Fruit fly (Drosophila melanogaster) whole organism, prepupa: Measurements from ENCODE around the gene CG6980.

Experiments
- Blimp-1 ChIP-seq: fragments of 200-800 bp; sonication (Bioruptor generic); optimal IDR thresholded peaks from 3 replicates; lab custom pipeline; 2017; ENCODE audit warnings: missing biosample characterization, missing genetic modification characterization, mild to moderate bottlenecking, moderate library complexity, missing genetic modification reagents
- CG10631 ChIP-seq: fragments of 200-800 bp; sonication (Bioruptor generic); optimal IDR thresholded peaks from 2 replicates; lab custom pipeline; 2016; ENCODE audit warnings: missing biosample characterization, missing genetic modification characterization
- CG11294 ChIP-seq: fragments of 200-800 bp; sonication (Bioruptor generic); IDR thresholded peaks from 2 replicates; pipeline ENCODE4 v1.3.6; 2022; ENCODE audit warnings: missing biosample characterization, missing genetic modification characterization
- CG11762 ChIP-seq: fragments of 200-800 bp; sonication (Bioruptor generic); optimal IDR thresholded peaks from 3 replicates; lab custom pipeline; 2016; ENCODE audit warnings: missing biosample characterization, missing genetic modification characterization; ENCODE audit not compliant: insufficient read depth
- CG11902 ChIP-seq: fragments of 200-800 bp; sonication (Bioruptor generic); optimal IDR thresholded peaks from 3 replicates; lab custom pipeline; 2016; ENCODE audit warnings: missing biosample characterization, missing genetic modification characterization
- CG15336 ChIP-seq: fragments of 200-800 bp; sonication (Bioruptor generic); IDR thresholded peaks from 2 replicates; pipeline ENCODE4 v1.3.6; 2022; ENCODE audit warnings: missing biosample characterization, missing genetic modification characterization
- CG1621 ChIP-seq: fragments of 200-800 bp; sonication (Bioruptor generic); optimal IDR thresholded peaks from 3 replicates; lab custom pipeline; 2018; ENCODE audit warnings: missing biosample characterization, mild to moderate bottlenecking, missing genetic modification characterization
- CG3032 ChIP-seq: fragments of 200-800 bp; optimal IDR thresholded peaks from 2 replicates; lab custom pipeline; 2019; ENCODE audit warnings: missing biosample characterization, mild to moderate bottlenecking, missing genetic modification characterization, moderate library complexity
- CG31627 ChIP-seq: fragments of 200-800 bp; sonication (Bioruptor generic); optimal IDR thresholded peaks from 3 replicates; lab custom pipeline; 2016; ENCODE audit warnings: missing biosample characterization, missing genetic modification characterization
- CG34406 ChIP-seq: fragments of 200-800 bp; sonication (Bioruptor generic); optimal IDR thresholded peaks from 3 replicates; lab custom pipeline; 2016; ENCODE audit warnings: missing biosample characterization, missing genetic modification characterization
- CG3919 ChIP-seq: fragments of 200-800 bp; sonication (Bioruptor generic); optimal IDR thresholded peaks from 3 replicates; lab custom pipeline; 2016; ENCODE audit warnings: missing biosample characterization, missing genetic modification characterization
- CG4318 ChIP-seq: fragments of 200-800 bp; sonication (Bioruptor generic); optimal IDR thresholded peaks from 3 replicates; lab custom pipeline; 2017; ENCODE audit warnings: missing biosample characterization, mild to moderate bottlenecking, missing genetic modification characterization
- CG6276 ChIP-seq: fragments of 200-800 bp; sonication (Bioruptor generic); optimal IDR thresholded peaks from 2 replicates; lab custom pipeline; 2017; ENCODE audit warnings: missing biosample characterization, mild to moderate bottlenecking, missing genetic modification characterization
- CG6854 ChIP-seq: fragments of 200-800 bp; sonication (Bioruptor generic); optimal IDR thresholded peaks from 2 replicates; lab custom pipeline; 2017; ENCODE audit warnings: missing biosample characterization, mild to moderate bottlenecking, missing genetic modification characterization
- CG7368 ChIP-seq: fragments of 200-800 bp; sonication (Bioruptor generic); optimal IDR thresholded peaks from 3 replicates; lab custom pipeline; 2016; ENCODE audit warnings: missing biosample characterization, missing genetic modification characterization
- CG8119 ChIP-seq: fragments of 200-800 bp; sonication (Bioruptor generic); IDR thresholded peaks from 3 replicates; pipeline ENCODE4 v1.3.6; 2022; ENCODE audit warnings: missing biosample characterization, missing genetic modification characterization
- CG8632 ChIP-seq: fragments of 200-800 bp; sonication (Bioruptor generic); optimal IDR thresholded peaks from 3 replicates; lab custom pipeline; 2016; ENCODE audit warnings: missing biosample characterization, missing genetic modification characterization
- Eip75B ChIP-seq: fragments of 200-800 bp; sonication (Bioruptor generic); optimal IDR thresholded peaks from 3 replicates; lab custom pipeline; 2016; ENCODE audit warnings: missing biosample characterization, missing genetic modification characterization
- Eip78C ChIP-seq: fragments of 200-800 bp; sonication (Bioruptor generic); peaks from one replicate; lab custom pipeline; 2016; ENCODE audit warnings: missing biosample characterization, missing genetic modification characterization
- Eip93F ChIP-seq: fragments of 200-800 bp; sonication (Bioruptor generic); optimal IDR thresholded peaks from 2 replicates; lab custom pipeline; 2016; ENCODE audit warnings: missing biosample characterization, mild to moderate bottlenecking, missing genetic modification characterization
- Ets21C ChIP-seq: fragments of 200-800 bp; sonication (Bioruptor generic); optimal IDR thresholded peaks from 3 replicates; lab custom pipeline; 2016; ENCODE audit warnings: missing biosample characterization, missing genetic modification characterization
- Hr38 ChIP-seq: sonication (Bioruptor generic); optimal IDR thresholded peaks from 2 replicates; lab custom pipeline; 2016; ENCODE audit warnings: missing biosample characterization, missing genetic modification characterization
- Hr4 ChIP-seq: fragments of 200-800 bp; sonication (Bioruptor generic); optimal IDR thresholded peaks from 3 replicates; lab custom pipeline; 2016; ENCODE audit warnings: missing biosample characterization, missing genetic modification characterization
- Met ChIP-seq: fragments of 200-800 bp; sonication (Bioruptor generic); optimal IDR thresholded peaks from 3 replicates; lab custom pipeline; 2016; ENCODE audit warnings: missing biosample characterization, missing genetic modification characterization
- Sox14 ChIP-seq: fragments of 200-800 bp; sonication (Bioruptor generic); optimal IDR thresholded peaks from 3 replicates; lab custom pipeline; 2016; ENCODE audit warnings: missing biosample characterization, missing genetic modification characterization
- Sox15 ChIP-seq: fragments of 200-800 bp; sonication (Bioruptor generic); optimal IDR thresholded peaks from 3 replicates; lab custom pipeline; 2016; ENCODE audit warnings: missing biosample characterization, missing genetic modification characterization
- achi ChIP-seq: fragments of 200-800 bp; sonication (Bioruptor generic); optimal IDR thresholded peaks from 3 replicates; lab custom pipeline; 2016; ENCODE audit warnings: missing biosample characterization, missing genetic modification characterization
- acj6 ChIP-seq: fragments of 200-800 bp; sonication (Bioruptor generic); optimal IDR thresholded peaks from 3 replicates; lab custom pipeline; 2016; ENCODE audit warnings: missing biosample characterization, missing genetic modification characterization
- cyc ChIP-seq: fragments of 200-800 bp; sonication (Bioruptor generic); optimal IDR thresholded peaks from 3 replicates; lab custom pipeline; 2016; ENCODE audit warnings: missing biosample characterization, missing genetic modification characterization
- dac ChIP-seq: fragments of 200-800 bp; sonication (Bioruptor generic); optimal IDR thresholded peaks from 2 replicates; lab custom pipeline; 2017; ENCODE audit warnings: missing biosample characterization, mild to moderate bottlenecking, missing genetic modification characterization
- eg ChIP-seq: fragments of 200-800 bp; sonication (Bioruptor generic); IDR thresholded peaks from 3 replicates; pipeline ENCODE4 v1.3.6; 2022; ENCODE audit warnings: missing biosample characterization, missing genetic modification characterization
- esn ChIP-seq: fragments of 200-800 bp; sonication (Bioruptor generic); optimal IDR thresholded peaks from 2 replicates; lab custom pipeline; 2016; ENCODE audit warnings: missing biosample characterization, mild to moderate bottlenecking, missing genetic modification characterization, moderate library complexity
- fd59A ChIP-seq: fragments of 200-800 bp; sonication (Bioruptor generic); optimal IDR thresholded peaks from 2 replicates; lab custom pipeline; 2017; ENCODE audit warnings: missing biosample characterization, mild to moderate bottlenecking, missing genetic modification characterization, missing genetic modification reagents
- fd85E ChIP-seq: fragments of 200-800 bp; sonication (Bioruptor generic); optimal IDR thresholded peaks from 3 replicates; lab custom pipeline; 2016; ENCODE audit warnings: missing biosample characterization, missing genetic modification characterization
- fkh ChIP-seq: fragments of 200-800 bp; sonication (Bioruptor generic); optimal IDR thresholded peaks from 3 replicates; lab custom pipeline; 2017; ENCODE audit warnings: missing biosample characterization, mild to moderate bottlenecking, missing genetic modification characterization, moderate library complexity
- lz ChIP-seq: fragments of 200-800 bp; sonication (Bioruptor generic); optimal IDR thresholded peaks from 3 replicates; lab custom pipeline; 2016; ENCODE audit warnings: missing biosample characterization, missing genetic modification characterization
- pdm3 ChIP-seq: fragments of 200-800 bp; sonication (Bioruptor generic); optimal IDR thresholded peaks from 3 replicates; lab custom pipeline; 2016; ENCODE audit warnings: missing biosample characterization, missing genetic modification characterization
- spab ChIP-seq: fragments of 200-800 bp; sonication (Bioruptor generic); optimal IDR thresholded peaks from 2 replicates; lab custom pipeline; 2017; ENCODE audit warnings: missing biosample characterization, mild to moderate bottlenecking, missing genetic modification characterization, missing genetic modification reagents
- ss ChIP-seq, 2 experiments: fragments of 200-800 bp; sonication (Bioruptor generic); optimal IDR thresholded peaks; 2 replicates in 1 of 2; 3 replicates in 1 of 2; lab custom pipeline; 2017 to 2018; ENCODE audit warnings: mild to moderate bottlenecking in 2 of 2, missing biosample characterization in 2 of 2, missing genetic modification characterization in 2 of 2, moderate library complexity in 1 of 2
- svp ChIP-seq: fragments of 200-800 bp; sonication (Bioruptor generic); peaks from one replicate; lab custom pipeline; 2016; ENCODE audit warnings: missing biosample characterization, missing genetic modification characterization
- topi ChIP-seq: fragments of 200-800 bp; sonication (Bioruptor generic); optimal IDR thresholded peaks from 3 replicates; lab custom pipeline; 2016; ENCODE audit warnings: missing biosample characterization, missing genetic modification characterization
- vri ChIP-seq: fragments of 200-800 bp; sonication (Bioruptor generic); optimal IDR thresholded peaks from 3 replicates; lab custom pipeline; 2016; ENCODE audit warnings: missing biosample characterization, mild to moderate bottlenecking, missing genetic modification characterization

Gene CG6980

dm6 chr3R:24841635-24842034 lies 34.2 kb downstream of the CG6980 start, which contains the start of gene Esp:
Esp (plus strand) TSS chr3R:24841935.
- no peak for TF ChIP-seq Hr38
- no peak for TF ChIP-seq achi (GFP tag; lab: Kevin White, UChicago)
- no peak for TF ChIP-seq CG31627 (GFP tag; lab: Kevin White, UChicago)
- TF ChIP-seq CG7368, result no peak

dm6 chr3R:24845148-24845547 lies 37.7 kb downstream of the CG6980 start:
- TF ChIP-seq CG8119 (GFP tag; lab: Robert Waterston, UW), result no peak

- TF ChIP-seq CG8119 (GFP tag; lab: Robert Waterston, UW), result no peak
- TF ChIP-seq fd85E (GFP tag; lab: Kevin White, UChicago), result no peak
- TF ChIP-seq eg, result no peak
- TF ChIP-seq esn (GFP tag; lab: Kevin White, UChicago), result no peak
- no peak for TF ChIP-seq CG3032 (tag; lab: Kevin White, UChicago)
- no peak for TF ChIP-seq Eip75B (GFP tag; lab: Kevin White, UChicago)
- no peak for TF ChIP-seq CG3919
- TF ChIP-seq Eip93F (GFP tag; lab: Kevin White, UChicago), result no peak
- TF ChIP-seq fkh (GFP tag; lab: Kevin White, UChicago), result no peak
- no peak for TF ChIP-seq Ets21C (GFP tag; lab: Kevin White, UChicago)
- no peak for TF ChIP-seq Eip78C (GFP tag; lab: Kevin White, UChicago)
- TF ChIP-seq CG10631 (GFP tag; lab: Kevin White, UChicago), result no peak
- no peak for TF ChIP-seq CG11902
- TF ChIP-seq CG11762 (GFP tag; lab: Kevin White, UChicago), result no peak
- TF ChIP-seq spab (GFP tag; lab: Kevin White, UChicago), result no peak
These were observed 38.8 kb downstream of the CG6980 start for dm6 chr3R:24845952-24846848.

dm6 chr3R:24850420-24850819 lies 43.0 kb downstream of the CG6980 start, which contains the start of gene CG7006:
CG7006 (plus strand) TSS chr3R:24850627.
- TF ChIP-seq CG31627 (GFP tag; lab: Kevin White, UChicago) (peak; percentile 79), Sox15 (GFP tag; lab: Kevin White, UChicago) (no peak), Eip78C (GFP tag; lab: Kevin White, UChicago) (peak; percentile 77), CG7368 (no peak), acj6 (GFP tag; lab: Kevin White, UChicago) (peak; percentile 41), CG15336 (GFP tag; lab: Robert Waterston, UW) (no peak), achi (GFP tag; lab: Kevin White, UChicago) (no peak), CG11294 (GFP tag; lab: Robert Waterston, UW) (no peak), CG11762 (GFP tag; lab: Kevin White, UChicago) (no peak), CG8632 (GFP tag; lab: Kevin White, UChicago) (no peak), Blimp-1 (GFP tag; lab: Kevin White, UChicago) (no peak), svp (GFP tag; lab: Kevin White, UChicago) (no peak), Ets21C (GFP tag; lab: Kevin White, UChicago) (peak; percentile 39), cyc (GFP tag; lab: Kevin White, UChicago) (peak; percentile 83), dac (GFP tag; lab: Kevin White, UChicago) (no peak), fd85E (GFP tag; lab: Kevin White, UChicago) (no peak), Sox14 (GFP tag; lab: Kevin White, UChicago) (peak; percentile 39), fd59A (GFP tag; lab: Kevin White, UChicago) (no peak), CG3919 (no peak), vri (GFP tag; lab: Kevin White, UChicago) (no peak), lz (GFP tag; lab: Kevin White, UChicago) (peak; percentile 70), CG6854 (GFP tag; lab: Kevin White, UChicago) (no peak), Met (GFP tag; lab: Kevin White, UChicago) (no peak), CG8119 (GFP tag; lab: Robert Waterston, UW) (no peak), CG11902 (peak; percentile 48), pdm3 (GFP tag; lab: Kevin White, UChicago) (no peak), Hr4 (GFP tag; lab: Kevin White, UChicago) (no peak), CG34406 (GFP tag; lab: Kevin White, UChicago) (no peak), Eip93F (GFP tag; lab: Kevin White, UChicago) (no peak), Eip75B (GFP tag; lab: Kevin White, UChicago) (no peak), topi (GFP tag; lab: Kevin White, UChicago) (peak; percentile 66), CG4318 (GFP tag; lab: Kevin White, UChicago) (no peak), esn (GFP tag; lab: Kevin White, UChicago) (peak; percentile 68), ss (GFP tag; optimal IDR thresholded peaks at IDR 0.05; lab: Kevin White, UChicago) (no peak), CG6276 (GFP tag; lab: Kevin White, UChicago) (no peak), CG1621 (no peak), CG3032 (tag; lab: Kevin White, UChicago) (no peak)
